Worm (Caenorhabditis elegans) whole organism, L3 larva: ENCODE data around the gene Y55F3BR.1.

ENCODE experiments used
- egl-27 ChIP-seq: sonication (generic microtip); optimal IDR thresholded peaks from 4 replicates; lab custom pipeline; 2017; ENCODE audit warnings: missing biosample characterization, missing genetic modification reagents, missing genetic modification characterization
- elt-3 ChIP-seq, 3 experiments: fragments of 150-350 bp in 1 of 3; sonication (generic microtip) in 2 of 3; optimal IDR thresholded peaks; 2 replicates in 2 of 3; 4 replicates in 1 of 3; lab custom pipeline; 2014 to 2017; ENCODE audit warnings: missing biosample characterization in 3 of 3, missing genetic modification characterization in 3 of 3
- jun-1 ChIP-seq: fragments of 150-350 bp; optimal IDR thresholded peaks from 2 replicates; lab custom pipeline; 2014; ENCODE audit warnings: missing biosample characterization, missing genetic modification reagents, missing genetic modification characterization
- nhr-11 ChIP-seq: fragments of 150-350 bp; optimal IDR thresholded peaks from 2 replicates; lab custom pipeline; 2014; ENCODE audit warnings: missing biosample characterization, missing genetic modification characterization
- nhr-67 ChIP-seq: fragments of 150-350 bp; optimal IDR thresholded peaks from 2 replicates; lab custom pipeline; 2014; ENCODE audit warnings: missing biosample characterization, missing genetic modification characterization
- pha-4 ChIP-seq: fragments of 150-350 bp; optimal IDR thresholded peaks from 2 replicates; lab custom pipeline; 2014; ENCODE audit warnings: missing biosample characterization, missing genetic modification reagents, missing genetic modification characterization
- pqm-1 ChIP-seq: fragments of 150-350 bp; optimal IDR thresholded peaks from 2 replicates; lab custom pipeline; 2017; ENCODE audit warnings: missing biosample characterization, missing genetic modification characterization, inconsistent platforms
- snpc-4 ChIP-seq: fragments of 150-350 bp; optimal IDR thresholded peaks from 2 replicates; lab custom pipeline; 2014; ENCODE audit warnings: missing biosample characterization, missing genetic modification characterization
- unc-62 ChIP-seq: fragments of 150-350 bp; sonication (generic microtip); optimal IDR thresholded peaks from 4 replicates; lab custom pipeline; 2014; ENCODE audit warnings: missing biosample characterization, missing genetic modification reagents, missing genetic modification characterization

DNA sequence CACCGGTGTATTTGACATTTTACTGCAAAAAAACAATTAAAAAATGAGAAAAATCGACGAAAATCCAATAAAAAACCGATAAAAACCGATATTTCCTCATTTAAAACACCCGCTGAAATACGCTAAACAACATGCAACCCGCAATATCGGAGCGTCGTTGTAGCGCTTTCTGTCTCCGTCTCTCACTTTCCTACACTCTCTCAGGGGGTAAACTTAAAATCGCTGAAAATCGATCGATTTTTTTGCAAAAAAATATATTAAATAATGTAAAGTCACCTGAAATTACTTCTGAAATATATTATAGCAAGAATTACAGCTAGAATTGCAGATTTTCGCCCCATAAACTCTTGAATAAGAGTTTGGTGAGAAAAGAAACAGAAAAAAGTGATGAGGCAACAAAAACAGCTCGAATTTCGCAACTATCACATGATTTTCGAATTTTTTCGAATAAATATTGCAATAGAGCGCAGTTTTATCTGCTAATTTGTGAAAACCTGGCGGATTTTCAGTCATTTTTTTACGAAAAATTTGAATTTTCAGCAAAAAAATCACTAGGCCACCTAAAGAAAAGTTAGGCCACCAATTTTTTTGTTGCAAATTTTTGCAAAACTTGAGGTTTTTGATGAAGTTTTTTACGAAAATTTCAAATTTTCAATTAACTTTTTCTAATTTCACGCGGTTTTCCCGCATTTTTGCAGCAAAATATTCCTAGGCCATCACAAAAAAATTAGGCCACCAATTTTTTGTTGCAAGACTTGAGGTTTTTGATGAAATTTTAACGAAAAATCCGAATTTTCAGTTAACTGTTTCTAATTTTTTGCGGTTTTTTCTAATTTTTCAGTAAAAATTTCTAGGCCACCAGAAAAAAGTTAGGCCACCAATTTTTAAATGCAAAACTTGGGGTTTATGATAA, 20.0 kb upstream of the Y55F3BR.1 start, which contains the start of the genes lem-4 and Y55F3BR.11:
- no peak for TF ChIP-seq elt-3 (tag; optimal IDR thresholded peaks at IDR 0.05; lab: Kevin White, UChicago)
- peak; percentile 14 for TF ChIP-seq jun-1 (tag; lab: Kevin White, UChicago)
- TF ChIP-seq nhr-11 (tag; lab: Kevin White, UChicago): no peak
- peak; percentile 60 for TF ChIP-seq pha-4 (tag; lab: Kevin White, UChicago)
- TF ChIP-seq unc-62 (GFP tag; lab: Kevin White, UChicago): no peak
- TF ChIP-seq snpc-4 (tag; lab: Kevin White, UChicago): peak; percentile 14
- no peak for TF ChIP-seq nhr-67
- peak; percentile 99 for TF ChIP-seq pqm-1 (tag; lab: Kevin White, UChicago)
- TF ChIP-seq egl-27 (tag; lab: Kevin White, UChicago): no peak
